Worm (Caenorhabditis elegans): ENCODE results near the gene fbxb-38.
"Not testable (repeated sequence)": the region's sequence is repeated elsewhere in the genome, so short reads cannot be mapped to it uniquely, and the experiment has no call there.

DNA sequence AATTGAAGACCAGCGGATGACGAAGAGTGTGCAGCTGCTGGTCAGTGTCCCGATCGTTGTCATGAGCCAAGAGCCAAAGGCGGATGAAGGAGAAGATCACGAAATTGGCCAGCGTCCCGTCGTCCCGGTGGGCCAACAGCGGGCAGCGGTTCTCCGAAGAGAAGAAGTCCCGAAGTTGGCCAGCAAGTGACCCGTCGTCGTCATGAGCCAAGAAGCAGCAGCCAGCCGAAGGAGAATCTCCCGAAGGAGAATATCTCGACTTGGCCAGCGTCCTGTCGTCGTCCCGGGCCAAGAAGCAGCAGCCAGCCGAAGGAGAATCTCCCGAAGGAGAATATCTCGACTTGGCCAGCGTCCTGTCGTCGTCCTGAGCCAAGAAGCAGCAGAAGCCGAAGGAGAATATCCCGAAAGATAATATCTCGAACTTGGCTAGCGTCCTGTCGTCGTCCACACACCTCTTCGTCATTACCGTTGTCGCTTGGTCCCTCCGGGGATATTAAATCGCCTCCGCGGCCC lies 5.1 kb downstream of the fbxb-38 start, which contains the start of gene C33C12.11:
- not testable (repeated sequence) for TF ChIP-seq dao-5, him-1, W03F9.2 (tag; optimal IDR thresholded peaks at IDR 0.05)
